Fruit fly (Drosophila melanogaster): Measurements from ENCODE around the gene MTA1-like.

The MTA1-like gene

dm6 chr3R:5620387-5620956 lies 28.1 kb downstream of the MTA1-like start:
- TF ChIP-seq Lpt (GFP tag; optimal IDR thresholded peaks at IDR 0.05) (peak; percentile 17), cyc (GFP tag; optimal IDR thresholded peaks at IDR 0.05) (peak; percentile 70), CG7368 (GFP tag; optimal IDR thresholded peaks at IDR 0.05) (peak; percentile 36), achi (GFP tag; optimal IDR thresholded peaks at IDR 0.05) (peak; percentile 54), CG8632 (GFP tag; optimal IDR thresholded peaks at IDR 0.05) (peak; percentile 65), Gug (GFP tag; IDR thresholded peaks at IDR 0.05) (peak; percentile 51), Eip75B (GFP tag; optimal IDR thresholded peaks at IDR 0.05) (peak; percentile 67), CG31627 (GFP tag; optimal IDR thresholded peaks at IDR 0.05) (peak; percentile 65), CG11762 (GFP tag; optimal IDR thresholded peaks at IDR 0.05; ENCODE audit: insufficient read depth) (peak; percentile 14), OdsH (GFP tag; optimal IDR thresholded peaks at IDR 0.05) (peak; percentile 58), CG34406 (GFP tag; optimal IDR thresholded peaks at IDR 0.05) (peak; percentile 56), CG6276 (GFP tag; optimal IDR thresholded peaks at IDR 0.05) (peak; percentile 58), Sox102F (GFP tag; optimal IDR thresholded peaks at IDR 0.05) (peak; percentile 61), CG4318 (GFP tag; optimal IDR thresholded peaks at IDR 0.05) (peak; percentile 73), eg (GFP tag; IDR thresholded peaks at IDR 0.05) (peak; percentile 65), net (GFP tag; optimal IDR thresholded peaks at IDR 0.05) (peak; percentile 73), CG3032 (tag; optimal IDR thresholded peaks at IDR 0.05) (peak; percentile 23), acj6 (GFP tag; optimal IDR thresholded peaks at IDR 0.05) (peak; percentile 67), Sox15 (GFP tag; optimal IDR thresholded peaks at IDR 0.05) (peak; percentile 54), CG6808 (GFP tag; optimal IDR thresholded peaks at IDR 0.05) (peak; percentile 69), ss (GFP tag; optimal IDR thresholded peaks at IDR 0.05) (peak in 1 of 2 experiments; percentile 51), Met (GFP tag; optimal IDR thresholded peaks at IDR 0.05) (peak; percentile 69), CG11902 (GFP tag; optimal IDR thresholded peaks at IDR 0.05) (peak; percentile 57), CG8119 (GFP tag; IDR thresholded peaks at IDR 0.05) (peak; percentile 60; the same call in 1 of the 3 replicates), pdm3 (GFP tag; optimal IDR thresholded peaks at IDR 0.05) (peak; percentile 57), CG10631 (GFP tag; optimal IDR thresholded peaks at IDR 0.05) (peak; percentile 60), vri (GFP tag; optimal IDR thresholded peaks at IDR 0.05) (no peak), lz (GFP tag; optimal IDR thresholded peaks at IDR 0.05) (peak; percentile 51), CG3919 (GFP tag; optimal IDR thresholded peaks at IDR 0.05) (peak; percentile 75), CG16779 (tag; optimal IDR thresholded peaks at IDR 0.05) (peak; percentile 16), CG9139 (GFP tag; optimal IDR thresholded peaks at IDR 0.05) (no peak), Sox14 (GFP tag; optimal IDR thresholded peaks at IDR 0.05) (peak; percentile 57), Hr38 (GFP tag; optimal IDR thresholded peaks at IDR 0.05) (no peak), esn (GFP tag; optimal IDR thresholded peaks at IDR 0.05) (peak; percentile 82), topi (GFP tag; optimal IDR thresholded peaks at IDR 0.05) (peak; percentile 71), Ets96B (tag; optimal IDR thresholded peaks at IDR 0.05) (peak; percentile 55), CG6163 (GFP tag; IDR thresholded peaks at IDR 0.05) (peak; percentile 76), Ets21C (GFP tag; optimal IDR thresholded peaks at IDR 0.05) (peak; percentile 19), CG1621 (tag; optimal IDR thresholded peaks at IDR 0.05) (peak; percentile 14), Smox (GFP tag; optimal IDR thresholded peaks at IDR 0.05) (peak; percentile 66), svp (GFP tag) (peak; percentile 90), Eip93F (GFP tag; optimal IDR thresholded peaks at IDR 0.05) (no peak), dac (GFP tag; optimal IDR thresholded peaks at IDR 0.05) (peak; percentile 55), salr (GFP tag; optimal IDR thresholded peaks at IDR 0.05) (peak; percentile 18 to 78), Blimp-1 (GFP tag; optimal IDR thresholded peaks at IDR 0.05) (peak; percentile 5), Hr4 (GFP tag; optimal IDR thresholded peaks at IDR 0.05) (peak; percentile 67), fkh (GFP tag; optimal IDR thresholded peaks at IDR 0.05) (peak; percentile 81), CG32006 (GFP tag; optimal IDR thresholded peaks at IDR 0.05) (peak; percentile 86), CG11294 (GFP tag; IDR thresholded peaks at IDR 0.05) (no peak), CG15336 (GFP tag; IDR thresholded peaks at IDR 0.05) (no peak), fd59A (GFP tag; optimal IDR thresholded peaks at IDR 0.05) (peak; percentile 50), CG6854 (GFP tag; optimal IDR thresholded peaks at IDR 0.05) (no peak)

All from whole organism, prepupa.